Worm (Caenorhabditis elegans) whole organism, L4 larva: ENCODE measurements around the gene ekl-5.

Source experiments
- aha-1 ChIP-seq: fragments of 150-350 bp; peaks from one replicate; lab custom pipeline; 2014; ENCODE audit warnings: missing biosample characterization, missing genetic modification characterization
- ama-1 ChIP-seq: fragments of 150-350 bp; optimal IDR thresholded peaks from 2 replicates; lab custom pipeline; 2014; ENCODE audit warnings: inconsistent platforms, mixed read lengths
- ceh-28 ChIP-seq: fragments of 150-350 bp; optimal IDR thresholded peaks from 2 replicates; lab custom pipeline; 2014; ENCODE audit warnings: missing biosample characterization, missing genetic modification reagents, missing genetic modification characterization
- lin-39 ChIP-seq: fragments of 150-350 bp; optimal IDR thresholded peaks from 2 replicates; lab custom pipeline; 2014; ENCODE audit warnings: missing biosample characterization, missing genetic modification reagents, missing genetic modification characterization
- lir-3 ChIP-seq: sonication (generic microtip); optimal IDR thresholded peaks from 2 replicates; lab custom pipeline; 2016; ENCODE audit warnings: mild to moderate bottlenecking, missing genetic modification characterization, missing compliant biosample characterization
- lsy-2 ChIP-seq, 2 experiments: fragments of 150-350 bp in 1 of 2; sonication (generic microtip) in 1 of 2; optimal IDR thresholded peaks; 2 replicates each; lab custom pipeline; 2014 to 2017; ENCODE audit warnings: missing biosample characterization in 2 of 2, missing genetic modification characterization in 2 of 2
- skn-1 ChIP-seq: fragments of 150-350 bp; optimal IDR thresholded peaks from 2 replicates; lab custom pipeline; 2014; ENCODE audit warnings: missing biosample characterization, missing genetic modification characterization
- tag-97 ChIP-seq: fragments of 200-800 bp; sonication (Bioruptor generic); IDR thresholded peaks from 2 replicates; pipeline ENCODE4 v1.3.6; 2022; ENCODE audit warnings: missing genetic modification characterization, missing compliant biosample characterization
- unc-130 ChIP-seq: sonication (generic microtip); optimal IDR thresholded peaks from 2 replicates; lab custom pipeline; 2016; ENCODE audit warnings: missing genetic modification reagents, missing genetic modification characterization, missing compliant biosample characterization
- unc-62 ChIP-seq, 3 experiments: fragments of 150-350 bp in 1 of 3; sonication (generic microtip); optimal IDR thresholded peaks in 2 of 3; peaks in 1 of 3; 1 replicate in 1 of 3; 2 replicates in 2 of 3; lab custom pipeline; 2014 to 2017; ENCODE audit warnings: missing biosample characterization in 3 of 3, missing genetic modification characterization in 3 of 3, missing genetic modification reagents in 3 of 3, missing genotype in 1 of 3
- ztf-11 ChIP-seq: fragments of 150-350 bp; optimal IDR thresholded peaks from 2 replicates; lab custom pipeline; 2014; ENCODE audit warnings: missing biosample characterization, missing genetic modification characterization

DNA sequence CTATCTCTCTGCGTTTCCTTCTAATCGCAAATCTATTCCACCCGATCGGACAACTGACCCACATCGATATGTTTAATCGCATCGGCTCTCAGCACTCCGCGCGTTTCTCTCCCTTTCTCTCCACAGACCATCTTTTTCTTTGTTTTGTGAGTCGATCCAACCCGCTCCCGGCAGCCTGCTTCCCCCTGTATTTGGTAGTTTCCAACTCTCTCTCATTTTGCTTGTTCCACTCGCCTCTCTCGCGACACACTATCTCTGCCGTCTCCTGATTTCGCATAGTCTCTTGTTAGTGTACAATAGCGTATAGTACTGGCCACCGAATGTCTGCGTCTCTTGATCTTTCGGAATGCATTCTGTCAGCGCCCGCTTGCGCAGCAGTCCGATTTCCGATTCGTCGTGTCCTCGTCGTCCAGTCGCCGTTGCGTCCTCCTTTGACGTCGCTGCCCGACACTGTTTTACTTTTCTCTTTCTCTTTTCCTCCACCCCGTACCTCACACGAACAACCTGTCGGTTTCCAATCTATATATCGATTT is 33.7 kb upstream of the ekl-5 start:
- TF ChIP-seq ztf-11, result no peak
- TF ChIP-seq ama-1, result no peak
- peak; percentile 51 for TF ChIP-seq ceh-28 (tag; lab: Kevin White, UChicago)
- peak in 1 of 2 experiments; percentile 21 for TF ChIP-seq lsy-2 (tag; optimal IDR thresholded peaks at IDR 0.05; lab: Kevin White, UChicago)
- TF ChIP-seq skn-1, result no peak
- no peak for TF ChIP-seq lin-39 (tag; lab: Kevin White, UChicago)
- TF ChIP-seq unc-130, result no peak
- TF ChIP-seq lir-3 (tag; lab: Kevin White, UChicago), result no peak
- peak; percentile 94 for TF ChIP-seq aha-1
- TF ChIP-seq tag-97 (GFP tag; lab: Robert Waterston, UW), result no peak
- TF ChIP-seq unc-62 (GFP tag; optimal IDR thresholded peaks at IDR 0.05 in 1 of 2; lab: Kevin White, UChicago), result peak in 1 of 2 experiments; percentile 72
- no peak for TF ChIP-seq unc-62 (tag; optimal IDR thresholded peaks at IDR 0.05; lab: Kevin White, UChicago)
